Worm (Caenorhabditis elegans) whole organism, late embryonic: Measurements from ENCODE around the gene pix-1.

Source experiments
- C38D4.7 ChIP-seq: fragments of 200-800 bp; sonication (Bioruptor generic); optimal IDR thresholded peaks from 2 replicates; lab custom pipeline; 2018; ENCODE audit warnings: mild to moderate bottlenecking, missing genetic modification characterization, moderate library complexity, missing compliant biosample characterization
- F13H6.1 ChIP-seq: sonication (generic microtip); optimal IDR thresholded peaks from 2 replicates; lab custom pipeline; 2016; ENCODE audit warnings: missing genetic modification characterization, missing compliant biosample characterization
- K09A11.1 ChIP-seq: sonication (generic microtip); optimal IDR thresholded peaks from 2 replicates; lab custom pipeline; 2017; ENCODE audit warnings: antibody characterized with exemption, mild to moderate bottlenecking, missing genetic modification characterization, missing compliant biosample characterization; ENCODE audit not compliant: insufficient read depth
- T23F11.4 ChIP-seq: fragments of 200-800 bp; sonication (Bioruptor generic); optimal IDR thresholded peaks from 2 replicates; lab custom pipeline; 2018; ENCODE audit warnings: mild to moderate bottlenecking, missing genetic modification characterization, missing compliant biosample characterization
- Y22D7AL.16 ChIP-seq: sonication (generic microtip); optimal IDR thresholded peaks from 2 replicates; lab custom pipeline; 2016; ENCODE audit warnings: missing genetic modification characterization, missing compliant biosample characterization
- ahr-1 ChIP-seq: sonication (generic microtip); optimal IDR thresholded peaks from 2 replicates; lab custom pipeline; 2016; ENCODE audit warnings: missing genetic modification characterization, missing compliant biosample characterization
- ama-1 ChIP-seq: fragments of 150-350 bp; optimal IDR thresholded peaks from 2 replicates; lab custom pipeline; 2014
- ceh-14 ChIP-seq: sonication (generic microtip); optimal IDR thresholded peaks from 2 replicates; lab custom pipeline; 2016; ENCODE audit warnings: missing genotype, missing genetic modification characterization, missing compliant biosample characterization
- ceh-18 ChIP-seq: sonication (generic microtip); optimal IDR thresholded peaks from 2 replicates; lab custom pipeline; 2016; ENCODE audit warnings: missing genetic modification characterization, missing compliant biosample characterization
- ceh-24 ChIP-seq: sonication (generic microtip); optimal IDR thresholded peaks from 2 replicates; lab custom pipeline; 2016; ENCODE audit warnings: mild to moderate bottlenecking, missing genetic modification characterization, missing compliant biosample characterization
- ceh-31 ChIP-seq: sonication (generic microtip); optimal IDR thresholded peaks from 2 replicates; lab custom pipeline; 2016; ENCODE audit warnings: missing genetic modification characterization, missing compliant biosample characterization
- ceh-34 ChIP-seq: sonication (generic microtip); optimal IDR thresholded peaks from 2 replicates; lab custom pipeline; 2016; ENCODE audit warnings: mild to moderate bottlenecking, missing genetic modification characterization, missing compliant biosample characterization
- ceh-45 ChIP-seq: fragments of 200-800 bp; sonication (Bioruptor generic); IDR thresholded peaks from 2 replicates; pipeline ENCODE4 v1.3.6; 2022; ENCODE audit warnings: missing genetic modification reagents, missing genetic modification characterization, missing compliant biosample characterization
- ceh-48 ChIP-seq: sonication (generic microtip); optimal IDR thresholded peaks from 2 replicates; lab custom pipeline; 2016; ENCODE audit warnings: missing genetic modification characterization, inconsistent platforms, missing compliant biosample characterization
- ceh-6 ChIP-seq: fragments of 200-800 bp; sonication (Bioruptor generic); optimal IDR thresholded peaks from 2 replicates; lab custom pipeline; 2018; ENCODE audit warnings: mild to moderate bottlenecking, missing genetic modification characterization, missing compliant biosample characterization
- ceh-9 ChIP-seq: sonication (generic microtip); optimal IDR thresholded peaks from 2 replicates; lab custom pipeline; 2016; ENCODE audit warnings: mild to moderate bottlenecking, missing genetic modification characterization, inconsistent platforms, missing compliant biosample characterization
- che-1 ChIP-seq: sonication (generic microtip); optimal IDR thresholded peaks from 2 replicates; lab custom pipeline; 2016; ENCODE audit warnings: mild to moderate bottlenecking, missing genetic modification characterization, missing compliant biosample characterization
- dmd-4 ChIP-seq: sonication (generic microtip); optimal IDR thresholded peaks from 2 replicates; lab custom pipeline; 2016; ENCODE audit warnings: borderline replicate concordance, missing genetic modification characterization, missing compliant biosample characterization
- dve-1 ChIP-seq: sonication (generic microtip); optimal IDR thresholded peaks from 2 replicates; lab custom pipeline; 2017; ENCODE audit warnings: antibody characterized with exemption, mild to moderate bottlenecking, missing genetic modification characterization, missing compliant biosample characterization
- elt-2 ChIP-seq: sonication (generic microtip); optimal IDR thresholded peaks from 2 replicates; lab custom pipeline; 2016; ENCODE audit warnings: missing genetic modification reagents, missing genetic modification characterization, missing compliant biosample characterization
- elt-4 ChIP-seq: sonication (generic microtip); optimal IDR thresholded peaks from 2 replicates; lab custom pipeline; 2016; ENCODE audit warnings: missing genetic modification characterization, missing compliant biosample characterization
- eyg-1 ChIP-seq: sonication (generic microtip); optimal IDR thresholded peaks from 2 replicates; lab custom pipeline; 2016; ENCODE audit warnings: missing genotype, missing genetic modification characterization, missing compliant biosample characterization
- fkh-10 ChIP-seq: fragments of 150-350 bp; optimal IDR thresholded peaks from 2 replicates; lab custom pipeline; 2014; ENCODE audit warnings: missing biosample characterization, missing genetic modification reagents, missing genetic modification characterization
- fkh-6 ChIP-seq: sonication (generic microtip); optimal IDR thresholded peaks from 2 replicates; lab custom pipeline; 2016; ENCODE audit warnings: missing genetic modification characterization, missing compliant biosample characterization
- hlh-13 ChIP-seq: fragments of 200-800 bp; sonication (Bioruptor generic); optimal IDR thresholded peaks from 2 replicates; lab custom pipeline; 2018; ENCODE audit warnings: mild to moderate bottlenecking, missing genetic modification characterization, missing compliant biosample characterization
- hlh-15 ChIP-seq: sonication (generic microtip); optimal IDR thresholded peaks from 2 replicates; lab custom pipeline; 2016; ENCODE audit warnings: missing genetic modification characterization, missing compliant biosample characterization
- hlh-8 ChIP-seq: sonication (generic microtip); optimal IDR thresholded peaks from 2 replicates; lab custom pipeline; 2016; ENCODE audit warnings: missing genotype, missing genetic modification characterization, missing compliant biosample characterization
- lim-6 ChIP-seq: sonication (generic microtip); optimal IDR thresholded peaks from 2 replicates; lab custom pipeline; 2016; ENCODE audit warnings: missing genetic modification characterization, missing compliant biosample characterization
- lin-11 ChIP-seq: fragments of 200-800 bp; sonication (Bioruptor generic); optimal IDR thresholded peaks from 2 replicates; lab custom pipeline; 2018; ENCODE audit warnings: mild to moderate bottlenecking, missing genetic modification characterization, missing compliant biosample characterization
- madf-2 ChIP-seq: sonication (generic microtip); optimal IDR thresholded peaks from 2 replicates; lab custom pipeline; 2017; ENCODE audit warnings: missing genetic modification characterization, missing compliant biosample characterization
- nfya-1 ChIP-seq: sonication (generic microtip); optimal IDR thresholded peaks from 2 replicates; lab custom pipeline; 2017; ENCODE audit warnings: missing genetic modification characterization, mild to moderate bottlenecking, missing compliant biosample characterization, antibody characterized with exemption, moderate library complexity
- nhr-11 ChIP-seq: fragments of 150-350 bp; optimal IDR thresholded peaks from 2 replicates; lab custom pipeline; 2014; ENCODE audit warnings: missing biosample characterization, missing genetic modification characterization
- nhr-232 ChIP-seq: sonication (generic microtip); optimal IDR thresholded peaks from 2 replicates; lab custom pipeline; 2016; ENCODE audit warnings: missing genetic modification characterization, missing compliant biosample characterization
- npax-4 ChIP-seq: sonication (generic microtip); optimal IDR thresholded peaks from 2 replicates; lab custom pipeline; 2016; ENCODE audit warnings: missing genetic modification characterization, missing compliant biosample characterization
- odd-2 ChIP-seq: sonication (generic microtip); optimal IDR thresholded peaks from 2 replicates; lab custom pipeline; 2017; ENCODE audit warnings: antibody characterized with exemption, mild to moderate bottlenecking, missing genetic modification characterization, missing compliant biosample characterization
- pag-3 ChIP-seq: sonication (generic microtip); optimal IDR thresholded peaks from 2 replicates; lab custom pipeline; 2016; ENCODE audit warnings: missing compliant biosample characterization, missing genetic modification characterization, borderline replicate concordance
- pat-9 ChIP-seq: fragments of 200-800 bp; sonication (Bioruptor generic); optimal IDR thresholded peaks from 2 replicates; lab custom pipeline; 2018; ENCODE audit warnings: mild to moderate bottlenecking, missing genetic modification characterization, moderate library complexity, missing compliant biosample characterization
- pax-1 ChIP-seq: fragments of 150-350 bp; optimal IDR thresholded peaks from 2 replicates; lab custom pipeline; 2014; ENCODE audit warnings: missing biosample characterization, missing genetic modification characterization
- pha-2 ChIP-seq: sonication (generic microtip); optimal IDR thresholded peaks from 2 replicates; lab custom pipeline; 2017; ENCODE audit warnings: mild to moderate bottlenecking, missing genetic modification characterization, missing compliant biosample characterization
- pha-4 ChIP-seq: fragments of 150-350 bp; optimal IDR thresholded peaks from 2 replicates; lab custom pipeline; 2018; ENCODE audit warnings: missing biosample characterization, missing genetic modification reagents, missing genetic modification characterization
- pqm-1 ChIP-seq: sonication (generic microtip); optimal IDR thresholded peaks from 2 replicates; lab custom pipeline; 2016; ENCODE audit warnings: missing genetic modification characterization, missing compliant biosample characterization
- pros-1 ChIP-seq: fragments of 150-350 bp; optimal IDR thresholded peaks from 2 replicates; lab custom pipeline; 2014; ENCODE audit warnings: missing biosample characterization, missing genetic modification reagents, missing genetic modification characterization
- sdc-2 ChIP-seq: sonication (generic microtip); optimal IDR thresholded peaks from 2 replicates; lab custom pipeline; 2016; ENCODE audit warnings: missing genotype, missing genetic modification characterization, missing compliant biosample characterization
- sox-2 ChIP-seq: fragments of 200-800 bp; sonication (Bioruptor generic); IDR thresholded peaks from 2 replicates; pipeline ENCODE4 v1.3.6; 2022; ENCODE audit warnings: missing genetic modification reagents, missing genetic modification characterization, missing compliant biosample characterization
- sox-4 ChIP-seq: sonication (generic microtip); optimal IDR thresholded peaks from 2 replicates; lab custom pipeline; 2017; ENCODE audit warnings: mild to moderate bottlenecking, missing genetic modification characterization, inconsistent platforms, missing compliant biosample characterization
- syd-9 ChIP-seq: sonication (generic microtip); optimal IDR thresholded peaks from 2 replicates; lab custom pipeline; 2016; ENCODE audit warnings: mild to moderate bottlenecking, missing genetic modification characterization, moderate library complexity, missing compliant biosample characterization
- tbx-2 ChIP-seq: sonication (generic microtip); optimal IDR thresholded peaks from 2 replicates; lab custom pipeline; 2016; ENCODE audit warnings: missing genetic modification characterization, missing compliant biosample characterization
- tbx-7 ChIP-seq: sonication (generic microtip); optimal IDR thresholded peaks from 2 replicates; lab custom pipeline; 2016; ENCODE audit warnings: missing genotype, missing genetic modification characterization, missing compliant biosample characterization
- ttx-3 ChIP-seq: sonication (generic microtip); optimal IDR thresholded peaks from 2 replicates; lab custom pipeline; 2016; ENCODE audit warnings: missing genetic modification reagents, missing genetic modification characterization, missing compliant biosample characterization
- unc-3 ChIP-seq, 2 experiments: fragments of 200-800 bp in 1 of 2; sonication (Bioruptor generic) in 1 of 2; sonication (generic microtip) in 1 of 2; conservative IDR thresholded peaks in 1 of 2; optimal IDR thresholded peaks in 1 of 2; 2 replicates each; pipeline versions ENCODE4 v1.3.6 to Lab custom; 2016 to 2022; ENCODE audit warnings: missing compliant biosample characterization in 2 of 2, missing genetic modification characterization in 2 of 2, missing genetic modification reagents in 1 of 2
- unc-42 ChIP-seq: sonication (generic microtip); optimal IDR thresholded peaks from 2 replicates; lab custom pipeline; 2016; ENCODE audit warnings: missing genotype, missing genetic modification characterization, missing compliant biosample characterization
- unc-55 ChIP-seq: sonication (generic microtip); optimal IDR thresholded peaks from 2 replicates; lab custom pipeline; 2017; ENCODE audit warnings: missing biosample characterization, missing genetic modification reagents, missing genetic modification characterization
- zip-5 ChIP-seq: sonication (generic microtip); optimal IDR thresholded peaks from 2 replicates; lab custom pipeline; 2016; ENCODE audit warnings: missing genetic modification characterization, missing compliant biosample characterization
- ztf-16 ChIP-seq: sonication (generic microtip); optimal IDR thresholded peaks from 2 replicates; lab custom pipeline; 2017; ENCODE audit warnings: missing genetic modification characterization, missing compliant biosample characterization

pix-1 gene

ce11 chrX:13687111-13687512, 40.0 kb upstream of the pix-1 start:
- no peak for TF ChIP-seq pqm-1 (tag; lab: Kevin White, UChicago)
- TF ChIP-seq elt-2: no peak
- no peak for TF ChIP-seq ahr-1 (tag; lab: Kevin White, UChicago)
- TF ChIP-seq lim-6 (tag; lab: Kevin White, UChicago): peak; percentile 6
- TF ChIP-seq Y22D7AL.16: no peak
- no peak for TF ChIP-seq elt-4
- no peak for TF ChIP-seq ceh-45 (GFP tag; lab: Robert Waterston, UW)
- no peak for TF ChIP-seq tbx-7 (tag; lab: Kevin White, UChicago)
- peak; percentile 95 for TF ChIP-seq unc-55
- peak; percentile 26 for TF ChIP-seq ceh-34
- TF ChIP-seq fkh-6 (tag; lab: Kevin White, UChicago): no peak
- no peak for TF ChIP-seq pax-1 (tag; lab: Kevin White, UChicago)
- peak; percentile 89 for TF ChIP-seq ceh-31 (tag; lab: Kevin White, UChicago)
- TF ChIP-seq ceh-6 (GFP tag; lab: Kevin White, UChicago): no peak
- TF ChIP-seq syd-9 (tag; lab: Kevin White, UChicago): peak; percentile 57
- no peak for TF ChIP-seq ttx-3 (tag; lab: Kevin White, UChicago)
- no peak for TF ChIP-seq pha-4 (tag; lab: Kevin White, UChicago)
- TF ChIP-seq pag-3 (tag; lab: Kevin White, UChicago): no peak
- no peak for TF ChIP-seq ztf-16
- TF ChIP-seq sdc-2 (tag; lab: Kevin White, UChicago): peak; percentile 85
- no peak for TF ChIP-seq ceh-48
- no peak for TF ChIP-seq pha-2
- no peak for TF ChIP-seq madf-2 (tag; lab: Kevin White, UChicago)
- TF ChIP-seq nfya-1 (tag; lab: Kevin White, UChicago): peak; percentile 72
- TF ChIP-seq che-1 (tag; lab: Kevin White, UChicago): no peak
- TF ChIP-seq dmd-4 (tag; lab: Kevin White, UChicago): no peak
- no peak for TF ChIP-seq lin-11
- TF ChIP-seq T23F11.4 (GFP tag; lab: Kevin White, UChicago): no peak
- TF ChIP-seq npax-4 (tag; lab: Kevin White, UChicago): no peak
- TF ChIP-seq ceh-24 (tag; lab: Kevin White, UChicago): no peak
- TF ChIP-seq hlh-15 (tag; lab: Kevin White, UChicago): no peak
- no peak for TF ChIP-seq pros-1 (tag; lab: Kevin White, UChicago)
- no peak for TF ChIP-seq sox-4 (tag; lab: Kevin White, UChicago)
- TF ChIP-seq ceh-18: peak; percentile 51
- no peak for TF ChIP-seq pat-9
- TF ChIP-seq C38D4.7: no peak
- no peak for TF ChIP-seq eyg-1 (tag; lab: Kevin White, UChicago)
- peak; percentile 26 for TF ChIP-seq sox-2 (GFP tag; lab: Robert Waterston, UW)
- peak; percentile 53 for TF ChIP-seq unc-42 (tag; lab: Kevin White, UChicago)
- TF ChIP-seq K09A11.1 (tag; lab: Kevin White, UChicago): no peak
- no peak for TF ChIP-seq ama-1 (lab: Kevin White, UChicago)
- no peak for TF ChIP-seq zip-5 (tag; lab: Kevin White, UChicago)
- no peak for TF ChIP-seq hlh-13 (GFP tag; lab: Kevin White, UChicago)
- TF ChIP-seq unc-3 (GFP tag; conservative IDR thresholded peaks at IDR 0.05; lab: Robert Waterston, UW): no peak
- no peak for TF ChIP-seq unc-3 (tag; optimal IDR thresholded peaks at IDR 0.05; lab: Kevin White, UChicago)
- no peak for TF ChIP-seq dve-1 (tag; lab: Kevin White, UChicago)
- TF ChIP-seq hlh-8 (tag; lab: Kevin White, UChicago): peak; percentile 39
- no peak for TF ChIP-seq ceh-9 (tag; lab: Kevin White, UChicago)
- no peak for TF ChIP-seq F13H6.1 (tag; lab: Kevin White, UChicago)
- TF ChIP-seq odd-2 (tag; lab: Kevin White, UChicago): no peak
- no peak for TF ChIP-seq nhr-232 (tag; lab: Kevin White, UChicago)
- TF ChIP-seq fkh-10 (GFP tag; lab: Kevin White, UChicago): no peak
- no peak for TF ChIP-seq nhr-11 (tag; lab: Kevin White, UChicago)
- peak; percentile 61 for TF ChIP-seq tbx-2
- TF ChIP-seq ceh-14 (tag; lab: Kevin White, UChicago): no peak
